Fruit fly (Drosophila melanogaster) whole organism, embryonic: ENCODE measurements around the gene CG7332.

Experiments used
- BEAF-32 ChIP-seq: fragments of 200-800 bp; sonication (Bioruptor generic); optimal IDR thresholded peaks from 3 replicates; lab custom pipeline; 2017; ENCODE audit warnings: missing biosample characterization, missing genetic modification characterization, mild to moderate bottlenecking, moderate library complexity, missing genetic modification reagents
- CG10209 ChIP-seq: fragments of 200-800 bp; sonication (Bioruptor generic); optimal IDR thresholded peaks from 3 replicates; lab custom pipeline; 2017; ENCODE audit warnings: missing biosample characterization, mild to moderate bottlenecking, missing genetic modification characterization, missing genetic modification reagents
- CG11560 ChIP-seq: fragments of 200-800 bp; sonication (Bioruptor generic); IDR thresholded peaks from 3 replicates; pipeline ENCODE4 v1.3.6; 2022; ENCODE audit warnings: missing biosample characterization, missing genetic modification characterization
- CG12391 ChIP-seq: fragments of 200-800 bp; sonication (Bioruptor generic); optimal IDR thresholded peaks from 3 replicates; lab custom pipeline; 2018; ENCODE audit warnings: missing biosample characterization, mild to moderate bottlenecking, missing genetic modification characterization, moderate library complexity
- CG16813 ChIP-seq: fragments of 200-800 bp; sonication (Bioruptor generic); IDR thresholded peaks from 3 replicates; pipeline ENCODE4 v1.3.6; 2022; ENCODE audit warnings: missing biosample characterization, missing genetic modification characterization; ENCODE audit not compliant: partially characterized antibody
- CG17802 ChIP-seq: fragments of 200-800 bp; sonication (Bioruptor generic); optimal IDR thresholded peaks from 2 replicates; lab custom pipeline; 2018; ENCODE audit warnings: missing biosample characterization, mild to moderate bottlenecking, missing genetic modification characterization, moderate library complexity
- CG18599 ChIP-seq: fragments of 200-800 bp; sonication (Bioruptor generic); optimal IDR thresholded peaks from 3 replicates; lab custom pipeline; 2017; ENCODE audit warnings: missing biosample characterization, missing genetic modification characterization, mild to moderate bottlenecking, moderate library complexity, missing genetic modification reagents
- CG2120 ChIP-seq: fragments of 200-800 bp; sonication (Bioruptor generic); optimal IDR thresholded peaks from 3 replicates; lab custom pipeline; 2016; ENCODE audit warnings: missing biosample characterization, missing genetic modification characterization
- CG31365 ChIP-seq: fragments of 200-800 bp; sonication (Bioruptor generic); optimal IDR thresholded peaks from 2 replicates; lab custom pipeline; 2018; ENCODE audit warnings: missing biosample characterization, mild to moderate bottlenecking, missing genetic modification characterization
- CG32767 ChIP-seq: fragments of 200-800 bp; sonication (Bioruptor generic); IDR thresholded peaks from 2 replicates; pipeline ENCODE4 v1.3.6; 2022; ENCODE audit warnings: missing biosample characterization, missing genetic modification characterization
- CG34376 ChIP-seq: fragments of 200-800 bp; sonication (Bioruptor generic); optimal IDR thresholded peaks from 2 replicates; lab custom pipeline; 2018; ENCODE audit warnings: missing biosample characterization, mild to moderate bottlenecking, missing genetic modification characterization
- CG3726 ChIP-seq: fragments of 200-800 bp; sonication (Bioruptor generic); IDR thresholded peaks from 3 replicates; pipeline ENCODE4, ENCODE4 v1.3.6; 2022; ENCODE audit warnings: missing biosample characterization, missing genetic modification characterization
- CG4282 ChIP-seq: fragments of 200-800 bp; sonication (Bioruptor generic); optimal IDR thresholded peaks from 2 replicates; lab custom pipeline; 2016; ENCODE audit warnings: missing biosample characterization, missing genetic modification characterization
- CG4404 ChIP-seq: fragments of 200-800 bp; sonication (Bioruptor generic); IDR thresholded peaks from 2 replicates; pipeline ENCODE4 v1.3.6; 2022; ENCODE audit warnings: missing biosample characterization, missing genetic modification characterization
- CG6813 ChIP-seq: fragments of 200-800 bp; sonication (Bioruptor generic); optimal IDR thresholded peaks from 2 replicates; lab custom pipeline; 2017; ENCODE audit warnings: missing biosample characterization, missing genetic modification characterization, mild to moderate bottlenecking, moderate library complexity, missing genetic modification reagents
- CG8924 ChIP-seq: fragments of 200-800 bp; optimal IDR thresholded peaks from 3 replicates; lab custom pipeline; 2019; ENCODE audit warnings: missing biosample characterization, mild to moderate bottlenecking, missing genetic modification characterization, moderate library complexity
- CG9215 ChIP-seq: fragments of 200-800 bp; sonication (Bioruptor generic); IDR thresholded peaks from 2 replicates; pipeline ENCODE4 v1.3.6; 2022; ENCODE audit warnings: missing biosample characterization, missing genetic modification characterization
- CG9797 ChIP-seq: fragments of 200-800 bp; sonication (Bioruptor generic); optimal IDR thresholded peaks from 3 replicates; lab custom pipeline; 2018; ENCODE audit warnings: missing biosample characterization, mild to moderate bottlenecking, missing genetic modification characterization
- CG9932 ChIP-seq: fragments of 200-800 bp; sonication (Bioruptor generic); IDR thresholded peaks from 2 replicates; pipeline ENCODE4 v1.3.6; 2022; ENCODE audit warnings: missing biosample characterization, missing genetic modification characterization
- CHES-1-like ChIP-seq: fragments of 200-800 bp; sonication (Bioruptor generic); optimal IDR thresholded peaks from 2 replicates; lab custom pipeline; 2016; ENCODE audit warnings: missing biosample characterization, missing genetic modification characterization
- CTCF ChIP-seq: fragments of 200-800 bp; sonication (Bioruptor generic); optimal IDR thresholded peaks from 2 replicates; lab custom pipeline; 2017; ENCODE audit warnings: missing biosample characterization, mild to moderate bottlenecking, missing genetic modification characterization, moderate library complexity
- D ChIP-seq, 2 experiments: fragments of 200-800 bp in 1 of 2; fragments of >200 bp in 1 of 2; sonication (Bioruptor generic) in 1 of 2; optimal IDR thresholded peaks; 2 replicates in 1 of 2; 3 replicates in 1 of 2; lab custom pipeline; 2017; ENCODE audit warnings: mild to moderate bottlenecking in 1 of 2, missing biosample characterization in 1 of 2, missing genetic modification characterization in 1 of 2, missing genetic modification reagents in 1 of 2
- Dfd ChIP-seq, 2 experiments: fragments of >200 bp; optimal IDR thresholded peaks; 2 replicates each; lab custom pipeline; 2017; ENCODE audit warnings: missing biosample characterization in 2 of 2, missing genetic modification characterization in 2 of 2
- Doc2 ChIP-seq: fragments of 200-800 bp; sonication (Bioruptor generic); IDR thresholded peaks from 2 replicates; pipeline ENCODE4 v1.3.6; 2022; ENCODE audit warnings: missing biosample characterization, missing genetic modification characterization
- Dref ChIP-seq: fragments of 200-800 bp; sonication (Bioruptor generic); IDR thresholded peaks from 2 replicates; pipeline ENCODE4 v1.3.6; 2022; ENCODE audit warnings: missing biosample characterization, missing genetic modification characterization
- Drgx ChIP-seq: fragments of 200-800 bp; sonication (Bioruptor generic); IDR thresholded peaks from 2 replicates; pipeline ENCODE4 v1.3.6; 2022; ENCODE audit warnings: missing biosample characterization, missing genetic modification characterization
- Ets65A ChIP-seq: fragments of 200-800 bp; sonication (Bioruptor generic); peaks from one replicate; lab custom pipeline; 2016; ENCODE audit warnings: missing biosample characterization, missing genetic modification characterization
- Ets97D ChIP-seq: fragments of 200-800 bp; sonication (Bioruptor generic); optimal IDR thresholded peaks from 3 replicates; lab custom pipeline; 2016; ENCODE audit warnings: missing biosample characterization, missing genetic modification characterization
- Fer3 ChIP-seq: fragments of 200-800 bp; sonication (Bioruptor generic); optimal IDR thresholded peaks from 2 replicates; lab custom pipeline; 2018; ENCODE audit warnings: missing biosample characterization, mild to moderate bottlenecking, missing genetic modification characterization, moderate library complexity
- GATAe ChIP-seq: fragments of 200-800 bp; sonication (Bioruptor generic); conservative IDR thresholded peaks from 2 replicates; pipeline ENCODE4 v1.3.6; 2022; ENCODE audit warnings: missing biosample characterization, missing genetic modification characterization
- HHEX ChIP-seq: fragments of 200-800 bp; sonication (Bioruptor generic); optimal IDR thresholded peaks from 3 replicates; lab custom pipeline; 2017; ENCODE audit warnings: missing biosample characterization, mild to moderate bottlenecking, missing genetic modification characterization, missing genetic modification reagents
- Hr78 ChIP-seq, 2 experiments: fragments of 200-800 bp in 1 of 2; fragments of >200 bp in 1 of 2; sonication (Bioruptor generic) in 1 of 2; optimal IDR thresholded peaks; 2 replicates each; lab custom pipeline; 2017 to 2019; ENCODE audit warnings: missing biosample characterization in 2 of 2, missing genetic modification characterization in 2 of 2, mild to moderate bottlenecking in 1 of 2, moderate library complexity in 1 of 2
- Mad ChIP-seq: fragments of 200-800 bp; sonication (Bioruptor generic); optimal IDR thresholded peaks from 2 replicates; lab custom pipeline; 2016; ENCODE audit warnings: missing biosample characterization, missing genetic modification characterization
- Ravus ChIP-seq: fragments of 200-800 bp; sonication (Bioruptor generic); IDR thresholded peaks from 2 replicates; pipeline ENCODE4 v1.3.6; 2022; ENCODE audit warnings: missing biosample characterization, missing genetic modification characterization
- Sry-β ChIP-seq: fragments of 200-800 bp; sonication (Bioruptor generic); optimal IDR thresholded peaks from 2 replicates; lab custom pipeline; 2018; ENCODE audit warnings: missing biosample characterization, mild to moderate bottlenecking, missing genetic modification characterization, moderate library complexity
- ab ChIP-seq: fragments of 200-800 bp; sonication (Bioruptor generic); optimal IDR thresholded peaks from 2 replicates; lab custom pipeline; 2016; ENCODE audit warnings: missing biosample characterization, missing genetic modification characterization
- bab2 ChIP-seq: fragments of 200-800 bp; sonication (Bioruptor generic); optimal IDR thresholded peaks from 2 replicates; lab custom pipeline; 2016; ENCODE audit warnings: missing biosample characterization, missing genetic modification characterization
- bcd ChIP-seq: fragments of 200-800 bp; sonication (Bioruptor generic); optimal IDR thresholded peaks from 2 replicates; lab custom pipeline; 2017; ENCODE audit warnings: missing biosample characterization, mild to moderate bottlenecking, missing genetic modification characterization
- fd64A ChIP-seq: fragments of 200-800 bp; sonication (Bioruptor generic); optimal IDR thresholded peaks from 3 replicates; lab custom pipeline; 2018; ENCODE audit warnings: missing biosample characterization, mild to moderate bottlenecking, missing genetic modification characterization
- gro ChIP-seq: fragments of 200-800 bp; sonication (Bioruptor generic); optimal IDR thresholded peaks from 2 replicates; lab custom pipeline; 2016; ENCODE audit warnings: missing biosample characterization, missing genetic modification characterization
- hbn ChIP-seq: fragments of 200-800 bp; sonication (Bioruptor generic); IDR thresholded peaks from 2 replicates; pipeline ENCODE4 v1.3.6; 2022; ENCODE audit warnings: missing biosample characterization, missing genetic modification characterization; ENCODE audit not compliant: partially characterized antibody
- nerfin-2 ChIP-seq: fragments of 200-800 bp; sonication (Bioruptor generic); IDR thresholded peaks from 2 replicates; pipeline ENCODE4 v1.3.6; 2022; ENCODE audit warnings: missing biosample characterization, missing genetic modification characterization; ENCODE audit not compliant: partially characterized antibody
- pita ChIP-seq: fragments of 200-800 bp; sonication (Bioruptor generic); optimal IDR thresholded peaks from 2 replicates; lab custom pipeline; 2017; ENCODE audit warnings: missing biosample characterization, mild to moderate bottlenecking, missing genetic modification characterization
- salm ChIP-seq: fragments of 200-800 bp; sonication (Bioruptor generic); optimal IDR thresholded peaks from 2 replicates; lab custom pipeline; 2018; ENCODE audit warnings: missing biosample characterization, mild to moderate bottlenecking, missing genetic modification characterization
- sc ChIP-seq, 3 experiments: fragments of >200 bp in 2 of 3; fragments of 200-800 bp in 1 of 3; sonication (Bioruptor generic) in 1 of 3; optimal IDR thresholded peaks; 2 replicates in 2 of 3; 3 replicates in 1 of 3; lab custom pipeline; 2017; ENCODE audit warnings: mild to moderate bottlenecking in 1 of 3, missing biosample characterization in 1 of 3, missing genetic modification characterization in 1 of 3, missing genetic modification reagents in 1 of 3
- ssp ChIP-seq: fragments of 200-800 bp; sonication (Bioruptor generic); IDR thresholded peaks from 2 replicates; pipeline ENCODE4 v1.3.6; 2022; ENCODE audit warnings: missing biosample characterization, missing genetic modification characterization
- trh ChIP-seq: fragments of 200-800 bp; sonication (Bioruptor generic); optimal IDR thresholded peaks from 2 replicates; lab custom pipeline; 2016; ENCODE audit warnings: missing biosample characterization, missing genetic modification characterization
- vvl ChIP-seq: fragments of 200-800 bp; sonication (Bioruptor generic); IDR thresholded peaks from 2 replicates; pipeline ENCODE4 v1.3.6; 2022; ENCODE audit warnings: missing biosample characterization, missing genetic modification characterization
- wek ChIP-seq: fragments of 200-800 bp; sonication (Bioruptor generic); optimal IDR thresholded peaks from 3 replicates; lab custom pipeline; 2018; ENCODE audit warnings: missing biosample characterization, mild to moderate bottlenecking, missing genetic modification characterization, moderate library complexity
- zf30C ChIP-seq: fragments of 200-800 bp; sonication (Bioruptor generic); optimal IDR thresholded peaks from 3 replicates; lab custom pipeline; 2018; ENCODE audit warnings: missing biosample characterization, mild to moderate bottlenecking, missing genetic modification characterization

CG7332 gene

DNA sequence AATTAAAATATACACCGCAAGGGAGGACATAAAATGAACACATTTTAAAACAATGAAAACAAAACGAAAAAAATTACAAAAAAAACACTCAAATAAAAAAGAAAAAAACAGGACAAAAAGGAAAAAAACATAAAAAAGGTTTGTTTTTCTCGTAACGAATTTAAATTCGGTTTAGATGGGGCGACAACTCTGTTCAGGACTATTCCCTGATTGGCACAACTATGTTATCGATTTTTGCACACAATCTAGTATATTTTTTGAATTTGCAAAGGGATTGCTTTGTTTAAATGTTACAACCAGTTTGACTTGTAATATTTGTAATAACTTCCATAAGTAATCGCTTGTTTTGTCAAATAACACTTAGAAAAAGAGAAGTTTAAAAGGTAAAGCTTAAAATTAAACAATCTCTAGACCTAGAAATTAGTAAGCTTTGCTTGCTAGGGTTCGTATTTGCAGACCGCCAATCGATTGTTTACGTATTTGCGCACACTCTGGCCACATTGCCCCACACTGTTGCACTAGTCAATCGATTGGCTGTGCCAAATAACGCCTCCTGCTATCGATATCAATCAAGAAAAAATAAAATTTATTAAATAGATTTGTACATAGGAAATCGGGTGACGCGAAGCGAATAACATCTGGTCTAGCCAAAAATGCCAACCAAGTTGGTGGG is at the start of gene CG7332 (continued):
- TF ChIP-seq nerfin-2 (GFP tag; lab: Robert Waterston, UW) (peak; percentile 42), wek (GFP tag; lab: Kevin White, UChicago) (no peak), bcd (no peak), CG31365 (no peak), hbn (GFP tag; lab: Robert Waterston, UW) (no peak), zf30C (GFP tag; lab: Kevin White, UChicago) (no peak), HHEX (GFP tag; lab: Kevin White, UChicago) (no peak), D (optimal IDR thresholded peaks at IDR 0.05; lab: Kevin White, UChicago) (no peak), D (GFP tag; optimal IDR thresholded peaks at IDR 0.05; lab: Kevin White, UChicago) (no peak), CG17802 (tag; lab: Kevin White, UChicago) (no peak), BEAF-32 (GFP tag; lab: Kevin White, UChicago) (peak; percentile 72), salm (tag; lab: Kevin White, UChicago) (no peak), ab (GFP tag; lab: Kevin White, UChicago) (no peak), Fer3 (tag; lab: Kevin White, UChicago) (no peak), sc (optimal IDR thresholded peaks at IDR 0.05; lab: Kevin White, UChicago) (no peak), sc (GFP tag; optimal IDR thresholded peaks at IDR 0.05; lab: Kevin White, UChicago) (no peak), fd64A (no peak), CG11560 (tag; lab: Robert Waterston, UW) (peak; percentile 79; the same call in 2 of the 3 replicates), CTCF (GFP tag; lab: Kevin White, UChicago) (no peak), CG8924 (tag; lab: Kevin White, UChicago) (peak; percentile 28), GATAe (GFP tag; lab: Robert Waterston, UW) (no peak), pita (no peak), CG6813 (GFP tag; lab: Kevin White, UChicago) (no peak), ssp (GFP tag; lab: Robert Waterston, UW) (no peak), CG9932 (GFP tag; lab: Robert Waterston, UW) (no peak), Dfd (GFP tag; optimal IDR thresholded peaks at IDR 0.05; lab: Kevin White, UChicago) (no peak), Mad (GFP tag; lab: Kevin White, UChicago) (no peak), CG4404 (GFP tag; lab: Robert Waterston, UW) (no peak), gro (GFP tag; lab: Kevin White, UChicago) (no peak), Dref (GFP tag; lab: Robert Waterston, UW) (peak; percentile 85), CG10209 (no peak), CG9797 (GFP tag; lab: Kevin White, UChicago) (peak; percentile 69), CG3726 (GFP tag; lab: Robert Waterston, UW) (no peak), vvl (GFP tag; lab: Robert Waterston, UW) (no peak), bab2 (no peak), Ets97D (GFP tag; lab: Kevin White, UChicago) (peak; percentile 14), CG18599 (GFP tag; lab: Kevin White, UChicago) (no peak), Drgx (GFP tag; lab: Robert Waterston, UW) (no peak), trh (GFP tag; lab: Kevin White, UChicago) (no peak), CG16813 (GFP tag; lab: Robert Waterston, UW) (peak; percentile 66), CG12391 (tag; lab: Kevin White, UChicago) (no peak), Hr78 (GFP tag; optimal IDR thresholded peaks at IDR 0.05; lab: Kevin White, UChicago) (no peak), CG9215 (GFP tag; lab: Robert Waterston, UW) (no peak), CHES-1-like (no peak), Ets65A (no peak), Doc2 (GFP tag; lab: Robert Waterston, UW) (no peak), CG4282 (GFP tag; lab: Kevin White, UChicago) (no peak), CG2120 (GFP tag; lab: Kevin White, UChicago) (peak; percentile 15), Ravus (GFP tag; lab: Robert Waterston, UW) (no peak), Sry-β (GFP tag; lab: Kevin White, UChicago) (no peak), CG34376 (GFP tag; lab: Kevin White, UChicago) (no peak), CG32767 (GFP tag; lab: Robert Waterston, UW) (no peak)
